ENCODE assay signal across 1 fruit fly cellular context in genomic region chrX:8492849-8493248, dm6.
TF ChIP-seq lines count a peak whose summit lies in the region.

No protein-coding gene starts in this region.

TF ChIP-seq in whole organism, embryonic, 481 proteins besides CTCF, POLR2A, EP300 and RAD21 (continued from another document):
- TF ChIP-seq CG18599 (GFP tag; optimal IDR thresholded peaks at IDR 0.05; lab: Kevin White, UChicago) (peak; percentile 54), Max (GFP tag; optimal IDR thresholded peaks at IDR 0.05; lab: Kevin White, UChicago) (peak; percentile 46), onecut (GFP tag; IDR thresholded peaks at IDR 0.05; lab: Robert Waterston, UW) (peak; percentile 87), sob (GFP tag; IDR thresholded peaks at IDR 0.05; lab: Robert Waterston, UW) (peak; percentile 80), CG17385 (GFP tag; optimal IDR thresholded peaks at IDR 0.05; lab: Kevin White, UChicago) (peak; percentile 80), bbx (GFP tag; IDR thresholded peaks at IDR 0.05; lab: Robert Waterston, UW; ENCODE audit: partially characterized antibody) (no peak), fru (optimal IDR thresholded peaks at IDR 0.05; lab: Kevin White, UChicago) (no peak), CG18262 (tag; optimal IDR thresholded peaks at IDR 0.05; lab: Kevin White, UChicago) (peak; percentile 76), CG7357 (GFP tag; IDR thresholded peaks at IDR 0.05; lab: Robert Waterston, UW) (peak; percentile 73; the same call in 2 of the 3 replicates), pan (optimal IDR thresholded peaks at IDR 0.05; lab: Kevin White, UChicago) (no peak), pan (GFP tag; optimal IDR thresholded peaks at IDR 0.05 in 1 of 2, IDR thresholded peaks at IDR 0.05 in 1 of 2) (peak in 1 of 2 experiments; percentile 90), CG18764 (GFP tag; optimal IDR thresholded peaks at IDR 0.05; lab: Kevin White, UChicago) (peak; percentile 36), CG8478 (optimal IDR thresholded peaks at IDR 0.05; lab: Kevin White, UChicago) (no peak), CG12299 (tag; optimal IDR thresholded peaks at IDR 0.05; lab: Kevin White, UChicago) (peak; percentile 9), Drgx (GFP tag; IDR thresholded peaks at IDR 0.05; lab: Robert Waterston, UW) (peak; percentile 88), dpn (GFP tag; optimal IDR thresholded peaks at IDR 0.05; lab: Kevin White, UChicago) (peak in 1 of 2 experiments; percentile 69), Oli (tag; optimal IDR thresholded peaks at IDR 0.05; lab: Kevin White, UChicago) (peak; percentile 86), CG15696 (tag; optimal IDR thresholded peaks at IDR 0.05; lab: Kevin White, UChicago) (no peak), Ada2b (GFP tag; IDR thresholded peaks at IDR 0.05; lab: Robert Waterston, UW) (peak; percentile 90), Dek (tag; optimal IDR thresholded peaks at IDR 0.05; lab: Kevin White, UChicago) (peak; percentile 55), Elba2 (GFP tag; optimal IDR thresholded peaks at IDR 0.05; lab: Kevin White, UChicago) (no peak), CG12659 (GFP tag; optimal IDR thresholded peaks at IDR 0.05; lab: Kevin White, UChicago) (peak; percentile 55), CG10959 (GFP tag; IDR thresholded peaks at IDR 0.05; lab: Robert Waterston, UW) (peak; percentile 66), CG2120 (GFP tag; optimal IDR thresholded peaks at IDR 0.05; lab: Kevin White, UChicago) (no peak), H15 (GFP tag; IDR thresholded peaks at IDR 0.05; lab: Robert Waterston, UW) (peak; percentile 82), tin (GFP tag; optimal IDR thresholded peaks at IDR 0.05; lab: Kevin White, UChicago) (peak; percentile 79), CG12104 (GFP tag; optimal IDR thresholded peaks at IDR 0.05; lab: Kevin White, UChicago) (peak; percentile 47), org-1 (GFP tag; optimal IDR thresholded peaks at IDR 0.05; lab: Kevin White, UChicago) (peak; percentile 65), CG11085 (GFP tag; IDR thresholded peaks at IDR 0.05; lab: Robert Waterston, UW) (0 out of 2 replicates have a peak, but pooled peaks have one; percentile 46), sisA (GFP tag; IDR thresholded peaks at IDR 0.05; lab: Robert Waterston, UW) (peak; percentile 91), bab2 (GFP tag; optimal IDR thresholded peaks at IDR 0.05; lab: Kevin White, UChicago) (no peak), CG4617 (GFP tag; optimal IDR thresholded peaks at IDR 0.05; lab: Kevin White, UChicago; ENCODE audit: borderline replicate concordance) (no peak)
